Worm (Caenorhabditis elegans): Measurements from ENCODE around the gene nlp-67.
"Not testable (repeated sequence)": the region's sequence is repeated elsewhere in the genome, so short reads cannot be mapped to it uniquely, and the experiment has no call there.

The nlp-67 gene

DNA sequence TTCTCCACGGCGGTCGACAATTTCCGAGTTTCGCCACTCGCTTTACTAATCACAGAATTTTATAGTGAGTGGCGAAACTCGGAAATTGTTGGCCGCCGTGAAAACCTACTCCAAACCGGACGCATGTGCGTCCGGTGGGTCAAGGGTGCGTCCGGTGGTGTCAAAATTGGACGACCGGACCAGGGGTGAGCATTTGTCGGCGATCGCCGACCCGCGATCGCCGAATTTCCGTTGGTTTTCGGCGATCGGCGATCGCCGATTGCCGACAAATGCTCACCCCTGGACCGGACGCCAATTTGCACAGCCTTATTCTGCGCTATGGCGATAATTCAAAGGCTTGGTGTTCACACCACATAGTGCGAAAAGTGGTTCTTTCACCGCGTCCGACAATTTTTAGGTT is 20.1 kb downstream of the nlp-67 start:
- TF ChIP-seq hmbx-1 (tag; optimal IDR thresholded peaks at IDR 0.05) (no peak), aly-1 (tag; optimal IDR thresholded peaks at IDR 0.05) (no peak), ceh-13 (GFP tag; optimal IDR thresholded peaks at IDR 0.05) (no peak), B0310.2 (tag; optimal IDR thresholded peaks at IDR 0.05) (no peak), ceh-36 (tag; optimal IDR thresholded peaks at IDR 0.05) (no peak), ets-7 (tag; optimal IDR thresholded peaks at IDR 0.05) (no peak), flt-1 (GFP tag; IDR thresholded peaks at IDR 0.05) (no peak), tbx-11 (GFP tag; IDR thresholded peaks at IDR 0.05) (no peak), tbx-37 (GFP tag; conservative IDR thresholded peaks at IDR 0.05) (no peak), pes-1 (GFP tag; IDR thresholded peaks at IDR 0.05) (no peak), tra-4 (tag; optimal IDR thresholded peaks at IDR 0.05) (no peak), scrt-1 (GFP tag; IDR thresholded peaks at IDR 0.05) (no peak), ama-1 (optimal IDR thresholded peaks at IDR 0.05) (no peak)

DNA sequence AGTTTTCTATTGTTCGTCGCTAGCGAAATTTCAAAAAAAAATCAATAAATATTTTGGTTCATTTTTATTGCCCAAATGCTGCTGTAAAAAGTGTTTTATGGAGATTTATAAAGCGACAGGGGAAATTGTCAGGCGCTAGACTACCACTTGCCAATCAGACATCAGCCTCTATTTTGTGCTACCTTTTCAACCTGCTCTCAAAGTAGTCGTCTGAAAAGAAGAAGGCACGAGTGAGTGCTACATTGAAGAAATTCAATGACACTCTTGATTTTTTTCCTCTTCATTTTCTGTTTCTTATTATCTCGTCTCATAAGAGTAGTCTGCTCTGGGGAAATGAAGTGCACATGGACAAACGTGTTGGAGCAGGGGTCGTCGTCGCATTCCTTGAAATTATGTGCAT is 21.7 kb downstream of the nlp-67 start:
- TF ChIP-seq hmg-4 (GFP tag; optimal IDR thresholded peaks at IDR 0.05): no peak
- TF ChIP-seq hmbx-1 (tag; optimal IDR thresholded peaks at IDR 0.05): no peak
- no peak for TF ChIP-seq aly-1 (tag; optimal IDR thresholded peaks at IDR 0.05)
- peak; percentile 60 for TF ChIP-seq F13C5.2 (tag; optimal IDR thresholded peaks at IDR 0.05)
- TF ChIP-seq ceh-36 (tag; optimal IDR thresholded peaks at IDR 0.05): no peak
- peak; percentile 42; the same call in 1 of the 2 replicates for TF ChIP-seq pes-1 (GFP tag; IDR thresholded peaks at IDR 0.05)
- no peak for TF ChIP-seq hnd-1 (tag; optimal IDR thresholded peaks at IDR 0.05)
- no peak for TF ChIP-seq sea-1 (GFP tag; conservative IDR thresholded peaks at IDR 0.05)

DNA sequence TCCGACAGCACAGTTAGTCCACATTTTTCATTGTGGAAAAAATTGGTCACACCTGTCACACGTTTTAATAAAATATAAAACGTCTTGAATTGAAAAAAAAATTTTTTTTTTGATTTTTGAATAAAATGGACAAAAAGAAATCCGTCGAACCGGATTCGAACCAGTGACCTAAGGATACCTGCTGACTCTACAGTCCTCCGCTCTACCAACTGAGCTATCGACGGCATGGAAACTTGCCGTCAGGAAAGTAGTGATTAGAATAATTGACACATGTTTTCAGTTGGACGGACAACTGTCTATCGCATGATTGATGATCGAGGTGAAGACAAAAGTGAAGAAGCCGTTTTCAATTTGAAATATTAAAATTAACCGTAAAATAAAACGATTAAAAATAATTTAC is 24.0 kb downstream of the nlp-67 start:
- no peak for TF ChIP-seq F13C5.2 (tag; optimal IDR thresholded peaks at IDR 0.05)
- no peak for TF ChIP-seq ceh-36 (tag; optimal IDR thresholded peaks at IDR 0.05)
- no peak for TF ChIP-seq hmg-4 (GFP tag; optimal IDR thresholded peaks at IDR 0.05)
- no peak for TF ChIP-seq ama-1 (optimal IDR thresholded peaks at IDR 0.05)

DNA sequence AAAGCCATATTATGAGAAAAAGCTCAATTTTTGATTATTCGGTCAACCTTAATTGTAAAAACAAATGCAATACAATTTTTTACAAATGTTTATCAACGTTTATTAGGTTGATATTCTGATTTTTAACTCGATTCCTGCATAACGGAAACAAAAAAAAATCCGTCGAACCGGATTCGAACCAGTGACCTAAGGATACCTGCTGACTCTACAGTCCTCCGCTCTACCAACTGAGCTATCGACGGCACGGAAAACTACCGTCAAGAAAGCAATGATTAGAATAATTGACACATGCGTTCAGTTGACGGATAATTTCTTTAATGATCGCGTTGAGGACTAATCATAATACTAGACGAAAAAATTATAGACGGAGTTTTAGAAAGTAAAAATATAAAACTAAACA is 24.5 kb downstream of the nlp-67 start:
- TF ChIP-seq pes-1 (GFP tag; IDR thresholded peaks at IDR 0.05) (peak; percentile 42; the same call in 1 of the 2 replicates), aly-1 (tag; optimal IDR thresholded peaks at IDR 0.05) (no peak), scrt-1 (GFP tag; IDR thresholded peaks at IDR 0.05) (0 out of 2 replicates have a peak, but pooled peaks have one; percentile 21), sea-1 (GFP tag; conservative IDR thresholded peaks at IDR 0.05) (0 out of 2 replicates have a peak, but pooled peaks have one; percentile 17)

DNA sequence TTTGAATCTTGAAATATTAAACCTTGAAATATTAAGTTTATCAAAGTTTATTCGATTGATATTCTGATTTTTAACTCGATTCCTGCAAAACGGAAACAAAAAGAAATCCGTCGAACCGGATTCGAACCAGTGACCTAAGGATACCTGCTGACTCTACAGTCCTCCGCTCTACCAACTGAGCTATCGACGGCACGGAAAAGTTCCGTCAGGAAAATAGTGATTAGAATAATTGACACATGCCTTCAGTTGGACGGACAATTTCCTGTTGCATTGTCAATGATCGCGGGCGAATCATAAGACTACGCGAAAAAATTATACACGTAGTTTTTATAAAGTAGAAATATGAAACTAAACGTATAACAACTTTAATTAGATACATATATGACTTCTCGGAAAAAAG is 25.0 kb downstream of the nlp-67 start:
- TF ChIP-seq scrt-1 (GFP tag; IDR thresholded peaks at IDR 0.05) (no peak), pes-1 (GFP tag; IDR thresholded peaks at IDR 0.05) (no peak), tra-4 (tag; optimal IDR thresholded peaks at IDR 0.05) (no peak), aly-1 (tag; optimal IDR thresholded peaks at IDR 0.05) (no peak), ceh-13 (GFP tag; optimal IDR thresholded peaks at IDR 0.05) (no peak), sea-1 (GFP tag; conservative IDR thresholded peaks at IDR 0.05) (no peak), hnd-1 (tag; optimal IDR thresholded peaks at IDR 0.05) (no peak), ceh-36 (tag; optimal IDR thresholded peaks at IDR 0.05) (no peak), tbx-11 (GFP tag; IDR thresholded peaks at IDR 0.05) (no peak), F13C5.2 (tag; optimal IDR thresholded peaks at IDR 0.05) (no peak), ets-7 (tag; optimal IDR thresholded peaks at IDR 0.05) (no peak), B0310.2 (tag; optimal IDR thresholded peaks at IDR 0.05) (no peak), tbx-37 (GFP tag; conservative IDR thresholded peaks at IDR 0.05) (no peak), hmg-4 (GFP tag; optimal IDR thresholded peaks at IDR 0.05) (no peak), hmbx-1 (tag; optimal IDR thresholded peaks at IDR 0.05) (no peak), ama-1 (optimal IDR thresholded peaks at IDR 0.05) (no peak), flt-1 (GFP tag; IDR thresholded peaks at IDR 0.05) (no peak)

DNA sequence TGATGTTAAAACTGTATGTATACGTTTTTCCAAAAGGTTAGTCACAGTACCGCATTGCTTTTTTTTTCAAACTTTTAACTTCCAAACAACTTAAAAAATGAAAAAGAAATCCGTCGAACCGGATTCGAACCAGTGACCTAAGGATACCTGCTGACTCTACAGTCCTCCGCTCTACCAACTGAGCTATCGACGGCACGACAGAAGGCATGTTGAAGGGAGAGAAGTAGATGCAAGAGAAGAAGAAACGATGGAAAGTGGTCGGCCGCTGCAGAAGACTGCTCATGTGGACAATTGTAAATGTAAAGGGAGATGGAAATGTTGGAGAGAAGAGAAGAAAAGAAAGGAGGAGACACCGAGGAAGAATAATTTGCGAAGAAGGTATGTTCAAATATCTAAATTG is 25.5 kb downstream of the nlp-67 start:
- TF ChIP-seq tbx-37 (GFP tag; conservative IDR thresholded peaks at IDR 0.05) (peak; percentile 88), hmg-4 (GFP tag; optimal IDR thresholded peaks at IDR 0.05) (peak; percentile 92), flt-1 (GFP tag; IDR thresholded peaks at IDR 0.05) (peak; percentile 94), sea-1 (GFP tag; conservative IDR thresholded peaks at IDR 0.05) (peak; percentile 93), tbx-11 (GFP tag; IDR thresholded peaks at IDR 0.05) (peak; percentile 88), ama-1 (optimal IDR thresholded peaks at IDR 0.05) (no peak), scrt-1 (GFP tag; IDR thresholded peaks at IDR 0.05) (peak; percentile 92), pes-1 (GFP tag; IDR thresholded peaks at IDR 0.05) (peak; percentile 93), hmbx-1 (tag; optimal IDR thresholded peaks at IDR 0.05) (peak; percentile 70), aly-1 (tag; optimal IDR thresholded peaks at IDR 0.05) (peak; percentile 85), B0310.2 (tag; optimal IDR thresholded peaks at IDR 0.05) (peak; percentile 77), ceh-36 (tag; optimal IDR thresholded peaks at IDR 0.05) (peak; percentile 86), F13C5.2 (tag; optimal IDR thresholded peaks at IDR 0.05) (peak; percentile 90), tra-4 (tag; optimal IDR thresholded peaks at IDR 0.05) (peak; percentile 67), hnd-1 (tag; optimal IDR thresholded peaks at IDR 0.05) (peak; percentile 76), ets-7 (tag; optimal IDR thresholded peaks at IDR 0.05) (peak; percentile 77), ceh-13 (GFP tag; optimal IDR thresholded peaks at IDR 0.05) (peak; percentile 88)

DNA sequence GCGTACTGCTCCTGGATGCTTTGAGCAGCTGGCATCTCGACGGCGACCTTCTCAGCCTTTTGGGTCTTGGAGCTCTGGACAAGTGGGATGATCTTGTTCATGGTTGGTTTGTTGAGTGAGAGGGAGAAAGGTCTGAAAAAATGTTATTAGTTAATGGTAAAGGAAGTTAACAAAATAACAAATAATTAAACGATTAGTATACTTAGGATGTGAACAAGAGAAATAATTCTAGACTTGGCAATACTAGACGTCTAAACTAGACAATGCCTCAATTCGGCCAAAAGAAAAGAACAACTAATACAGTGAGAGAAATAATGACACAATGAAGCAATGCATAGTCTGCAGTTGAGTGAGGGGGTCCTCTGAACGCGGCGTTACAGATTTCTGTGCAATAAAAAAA is 26.3 kb downstream of the nlp-67 start, which contains the start of gene R11.4:
TSS of gene R11.4 (minus strand) at position 101 of the 400 bp plus-strand sequence.
- TF ChIP-seq ceh-36 (tag; optimal IDR thresholded peaks at IDR 0.05) (no peak), B0310.2 (tag; optimal IDR thresholded peaks at IDR 0.05) (no peak), ets-7 (tag; optimal IDR thresholded peaks at IDR 0.05) (no peak), hnd-1 (tag; optimal IDR thresholded peaks at IDR 0.05) (no peak), hmg-4 (GFP tag; optimal IDR thresholded peaks at IDR 0.05) (no peak), ama-1 (optimal IDR thresholded peaks at IDR 0.05) (no peak), ceh-13 (GFP tag; optimal IDR thresholded peaks at IDR 0.05) (no peak), scrt-1 (GFP tag; IDR thresholded peaks at IDR 0.05) (no peak), sea-1 (GFP tag; conservative IDR thresholded peaks at IDR 0.05) (no peak), flt-1 (GFP tag; IDR thresholded peaks at IDR 0.05) (no peak), tbx-37 (GFP tag; conservative IDR thresholded peaks at IDR 0.05) (no peak), tbx-11 (GFP tag; IDR thresholded peaks at IDR 0.05) (no peak), F13C5.2 (tag; optimal IDR thresholded peaks at IDR 0.05) (no peak), tra-4 (tag; optimal IDR thresholded peaks at IDR 0.05) (no peak), hmbx-1 (tag; optimal IDR thresholded peaks at IDR 0.05) (no peak)

DNA sequence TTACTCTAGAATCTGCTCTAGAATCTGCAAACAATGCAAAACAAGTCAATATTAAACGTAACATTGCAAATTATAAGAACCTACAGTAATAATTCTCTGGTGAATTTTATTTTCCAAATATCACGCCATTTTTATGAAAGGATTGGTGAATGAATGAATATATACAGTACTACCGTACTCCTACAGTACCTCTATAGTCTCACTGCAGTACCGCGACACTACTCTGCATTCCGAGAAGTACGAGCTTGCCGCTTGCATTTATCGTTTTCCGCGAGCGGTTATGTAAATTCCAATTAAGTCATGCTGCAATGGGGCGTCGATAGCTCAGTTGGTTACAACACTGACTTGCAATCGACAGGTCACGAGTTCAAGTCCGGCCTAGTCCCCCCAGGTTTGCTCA is 28.1 kb downstream of the nlp-67 start, which contains the start of gene F23A7.4:
TSS of gene F23A7.4 (plus strand) at position 301 of the 400 bp plus-strand sequence.
- not testable (repeated sequence) for TF ChIP-seq ets-7 (tag; optimal IDR thresholded peaks at IDR 0.05); scrt-1 (GFP tag; IDR thresholded peaks at IDR 0.05); tra-4 (tag; optimal IDR thresholded peaks at IDR 0.05)

Data from whole organism, early embryonic.